Fruit fly (Drosophila melanogaster) whole organism, adult: ENCODE measurements around the gene CG32847.

ENCODE experiments used
- CG11617 ChIP-seq: fragments of 200-800 bp; sonication (Bioruptor generic); optimal IDR thresholded peaks from 2 replicates; lab custom pipeline; 2017; ENCODE audit warnings: mild to moderate bottlenecking, missing biosample characterization, missing genetic modification reagents, missing genetic modification characterization
- CG14711 ChIP-seq: fragments of 200-800 bp; sonication (Bioruptor generic); optimal IDR thresholded peaks from 2 replicates; lab custom pipeline; 2018; ENCODE audit warnings: missing biosample characterization, mild to moderate bottlenecking, missing genetic modification characterization, moderate library complexity
- CG5204 ChIP-seq: fragments of 200-800 bp; sonication (Bioruptor generic); optimal IDR thresholded peaks from 2 replicates; lab custom pipeline; 2016; ENCODE audit warnings: missing biosample characterization, missing genetic modification characterization
- CG7045 ChIP-seq: fragments of 200-800 bp; sonication (Bioruptor generic); optimal IDR thresholded peaks from 2 replicates; lab custom pipeline; 2017; ENCODE audit warnings: missing biosample characterization, mild to moderate bottlenecking, missing genetic modification characterization
- Clk ChIP-seq: fragments of 200-800 bp; sonication (Bioruptor generic); optimal IDR thresholded peaks from 2 replicates; lab custom pipeline; 2017; ENCODE audit warnings: missing biosample characterization, missing genetic modification characterization
- cic ChIP-seq: fragments of 200-800 bp; sonication (Bioruptor generic); optimal IDR thresholded peaks from 2 replicates; lab custom pipeline; 2017; ENCODE audit warnings: missing biosample characterization, mild to moderate bottlenecking, missing genetic modification characterization, moderate library complexity
- cnc ChIP-seq, 2 experiments: fragments of >200 bp; optimal IDR thresholded peaks; 2 replicates each; lab custom pipeline; 2017
- kay ChIP-seq: fragments of 200-800 bp; sonication (Bioruptor generic); peaks from one replicate; lab custom pipeline; 2016; ENCODE audit warnings: missing biosample characterization, missing genetic modification characterization, borderline replicate concordance
- ovo ChIP-seq: fragments of 200-800 bp; sonication (Bioruptor generic); optimal IDR thresholded peaks from 2 replicates; lab custom pipeline; 2016; ENCODE audit warnings: missing biosample characterization, missing genetic modification characterization
- pad ChIP-seq: fragments of 200-800 bp; sonication (Bioruptor generic); optimal IDR thresholded peaks from 3 replicates; lab custom pipeline; 2017; ENCODE audit warnings: missing biosample characterization, missing genetic modification characterization, mild to moderate bottlenecking, moderate library complexity, missing genetic modification reagents

DNA sequence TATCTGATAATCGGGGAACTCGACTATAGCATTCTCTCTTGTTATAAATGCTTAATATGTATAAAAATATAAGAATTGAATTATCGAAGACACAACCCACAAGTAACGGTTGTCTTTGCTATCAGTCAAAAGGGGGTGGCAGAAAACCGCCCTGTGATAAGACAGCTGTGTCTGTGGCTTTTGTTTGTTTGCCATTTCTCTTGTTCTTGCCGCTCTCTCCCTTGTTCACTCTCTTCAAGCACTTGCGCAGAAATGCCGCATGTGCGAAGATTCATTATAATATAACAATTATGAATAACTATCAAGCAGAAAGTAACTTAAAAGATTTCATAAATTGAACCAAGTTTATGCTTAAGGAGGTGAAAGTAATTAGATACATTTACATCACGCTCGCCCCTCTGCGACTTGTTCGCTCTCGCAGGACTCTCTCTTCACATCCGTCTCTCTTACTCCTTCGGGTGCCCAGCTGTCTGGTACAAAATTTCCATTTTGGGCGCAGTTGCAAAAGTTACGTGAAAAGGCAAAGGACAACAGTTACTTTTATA, 25.3 kb downstream of the CG32847 start, which contains the start of gene FucTA:
- TF ChIP-seq cic (GFP tag; lab: Kevin White, UChicago) (no peak), pad (GFP tag; lab: Kevin White, UChicago) (no peak), CG7045 (GFP tag; lab: Kevin White, UChicago) (no peak), Clk (GFP tag; lab: Kevin White, UChicago) (no peak), CG5204 (GFP tag; lab: Kevin White, UChicago) (no peak), cnc (optimal IDR thresholded peaks at IDR 0.05; lab: Kevin White, UChicago) (no peak), CG14711 (tag; lab: Kevin White, UChicago) (no peak), ovo (GFP tag; lab: Kevin White, UChicago) (peak; percentile 25), kay (no peak), CG11617 (GFP tag; lab: Kevin White, UChicago) (no peak)
